Worm (Caenorhabditis elegans): ENCODE measurements around the gene cyp-13A8.

cyp-13A8 gene

DNA sequence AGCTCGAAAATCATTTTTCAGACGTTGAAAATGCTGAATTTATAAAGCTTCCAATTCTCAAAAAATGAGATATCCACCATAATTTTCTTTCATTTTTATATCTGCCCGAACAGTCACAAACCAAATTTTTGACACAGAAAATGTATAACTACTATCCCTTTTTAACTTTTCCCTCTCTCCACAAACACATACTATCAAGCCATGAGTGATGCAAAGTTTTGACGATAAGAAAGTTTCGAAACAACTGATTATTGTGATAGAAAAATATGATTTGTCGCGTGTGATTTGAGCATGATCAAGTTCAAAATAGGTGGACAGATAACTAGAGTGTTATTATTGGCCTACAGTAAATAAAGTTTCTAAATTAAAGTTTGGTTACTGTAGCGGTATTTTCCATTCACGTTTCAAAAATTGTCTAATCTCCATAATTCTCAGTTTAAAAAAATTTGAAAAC is at the start of gene cyp-13A8:
cyp-13A8 (minus strand) TSS at position 51 of the 454 bp plus-strand sequence.
- TF ChIP-seq ref-1 (GFP tag; conservative IDR thresholded peaks at IDR 0.05) (no peak), klf-2 (GFP tag; conservative IDR thresholded peaks at IDR 0.05) (no peak), T22C8.4 (GFP tag; IDR thresholded peaks at IDR 0.05) (no peak), ztf-23 (GFP tag; IDR thresholded peaks at IDR 0.05) (no peak), flt-1 (GFP tag; IDR thresholded peaks at IDR 0.05) (no peak), med-1 (GFP tag; optimal IDR thresholded peaks at IDR 0.05; ENCODE audit: insufficient read depth) (no peak), tab-1 (GFP tag; IDR thresholded peaks at IDR 0.05) (no peak), cog-1 (tag; optimal IDR thresholded peaks at IDR 0.05) (no peak), ztf-29 (GFP tag; IDR thresholded peaks at IDR 0.05) (no peak)

DNA sequence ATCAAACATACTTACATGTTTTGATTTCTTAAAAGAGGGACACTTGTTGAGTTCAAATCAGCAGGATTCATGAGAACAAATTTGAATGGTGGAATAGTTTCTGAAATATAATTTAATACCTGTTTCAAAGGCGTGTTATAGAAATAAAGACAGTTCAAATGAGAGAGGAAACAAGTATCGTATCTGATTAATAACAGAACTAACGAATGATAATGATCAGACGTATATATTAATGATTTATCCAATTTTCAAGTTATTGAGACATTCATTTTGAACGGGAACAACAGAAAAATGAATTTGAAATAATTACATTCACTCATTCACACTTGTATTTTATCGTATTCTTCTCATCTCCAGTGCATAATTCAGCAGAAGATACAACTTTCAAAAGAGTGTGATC is 48.3 kb upstream of the cyp-13A8 start, which contains the start of gene chil-4:
chil-4 (minus strand) TSS at position 101 of the 400 bp plus-strand sequence.
- no peak for TF ChIP-seq ztf-29 (GFP tag; IDR thresholded peaks at IDR 0.05)
- TF ChIP-seq cog-1 (tag; optimal IDR thresholded peaks at IDR 0.05), result no peak
- TF ChIP-seq klf-2 (GFP tag; conservative IDR thresholded peaks at IDR 0.05), result no peak
- no peak for TF ChIP-seq flt-1 (GFP tag; IDR thresholded peaks at IDR 0.05)
- no peak for TF ChIP-seq T22C8.4 (GFP tag; IDR thresholded peaks at IDR 0.05)
- no peak for TF ChIP-seq ztf-23 (GFP tag; IDR thresholded peaks at IDR 0.05)
- no peak for TF ChIP-seq ref-1 (GFP tag; conservative IDR thresholded peaks at IDR 0.05)
- no peak for TF ChIP-seq tab-1 (GFP tag; IDR thresholded peaks at IDR 0.05)
- TF ChIP-seq med-1 (GFP tag; optimal IDR thresholded peaks at IDR 0.05; ENCODE audit: insufficient read depth), result no peak

DNA sequence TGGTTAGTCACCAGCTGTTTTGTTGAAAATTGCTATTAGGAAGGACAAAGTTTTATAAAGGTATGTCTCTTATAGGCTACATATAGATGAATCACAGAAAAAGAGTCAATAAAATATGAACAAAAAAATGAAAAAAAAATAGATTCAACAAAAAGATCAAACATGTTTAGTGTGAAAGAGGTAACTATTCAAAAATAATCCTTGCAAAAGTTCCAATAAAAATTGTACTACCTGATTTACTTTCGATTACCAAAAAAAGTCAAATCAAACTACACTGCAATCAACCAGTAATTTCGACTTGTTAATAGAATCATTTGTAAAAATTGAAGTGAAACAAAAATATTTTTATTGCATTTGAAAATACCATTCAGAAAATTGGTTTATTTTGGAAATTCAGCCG is 43.6 kb upstream of the cyp-13A8 start, which contains the start of gene ZK938.10:
ZK938.10 (minus strand) TSS at position 101 of the 400 bp plus-strand sequence.
- TF ChIP-seq ref-1 (GFP tag; conservative IDR thresholded peaks at IDR 0.05) (no peak), ztf-23 (GFP tag; IDR thresholded peaks at IDR 0.05) (no peak), T22C8.4 (GFP tag; IDR thresholded peaks at IDR 0.05) (no peak), tab-1 (GFP tag; IDR thresholded peaks at IDR 0.05) (no peak), klf-2 (GFP tag; conservative IDR thresholded peaks at IDR 0.05) (no peak), ztf-29 (GFP tag; IDR thresholded peaks at IDR 0.05) (no peak), med-1 (GFP tag; optimal IDR thresholded peaks at IDR 0.05; ENCODE audit: insufficient read depth) (no peak), flt-1 (GFP tag; IDR thresholded peaks at IDR 0.05) (no peak), cog-1 (tag; optimal IDR thresholded peaks at IDR 0.05) (no peak)

DNA sequence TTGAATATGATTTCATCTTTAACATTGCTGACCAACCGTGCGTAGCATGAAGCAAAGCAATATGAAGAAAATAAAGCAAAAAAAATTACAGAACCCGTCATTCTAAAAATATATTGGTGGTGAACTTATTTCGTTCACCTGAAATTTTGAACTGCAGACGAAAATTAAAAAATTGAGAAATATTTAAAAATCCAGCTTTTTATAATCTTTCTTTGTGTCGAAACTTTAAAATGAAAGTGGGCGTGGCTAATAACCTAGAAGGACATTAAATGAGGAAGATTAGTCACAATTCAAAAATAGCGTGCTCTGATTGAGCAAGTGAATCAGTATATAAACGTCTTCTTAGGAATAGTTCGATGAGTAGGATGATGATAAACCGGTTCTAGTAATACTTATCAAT is 42.1 kb upstream of the cyp-13A8 start, which contains the start of gene old-2:
old-2 (minus strand) TSS at position 101 of the 400 bp plus-strand sequence.
- TF ChIP-seq ref-1 (GFP tag; conservative IDR thresholded peaks at IDR 0.05), result no peak
- no peak for TF ChIP-seq klf-2 (GFP tag; conservative IDR thresholded peaks at IDR 0.05)
- TF ChIP-seq tab-1 (GFP tag; IDR thresholded peaks at IDR 0.05), result no peak
- TF ChIP-seq ztf-29 (GFP tag; IDR thresholded peaks at IDR 0.05), result no peak
- no peak for TF ChIP-seq cog-1 (tag; optimal IDR thresholded peaks at IDR 0.05)
- no peak for TF ChIP-seq ztf-23 (GFP tag; IDR thresholded peaks at IDR 0.05)
- TF ChIP-seq T22C8.4 (GFP tag; IDR thresholded peaks at IDR 0.05), result no peak
- no peak for TF ChIP-seq med-1 (GFP tag; optimal IDR thresholded peaks at IDR 0.05; ENCODE audit: insufficient read depth)
- TF ChIP-seq flt-1 (GFP tag; IDR thresholded peaks at IDR 0.05), result no peak

DNA sequence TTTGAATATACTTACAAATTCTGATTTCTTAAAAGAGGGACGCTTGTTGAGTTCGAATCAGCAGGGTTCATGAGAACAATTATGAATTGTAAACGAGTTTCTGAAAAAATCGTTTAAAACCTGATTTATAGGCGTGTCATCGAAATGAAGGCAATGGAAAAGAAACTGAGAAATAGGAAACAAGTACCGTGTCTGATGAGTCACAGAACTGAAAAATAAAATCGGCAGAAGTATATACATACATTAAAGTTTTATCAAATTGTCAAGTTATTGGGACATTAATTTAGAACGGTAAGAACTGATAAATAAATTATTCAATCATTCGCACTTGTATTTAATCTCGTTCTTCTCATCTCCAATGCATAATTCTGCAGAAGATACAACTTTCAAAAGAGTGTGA is 37.9 kb upstream of the cyp-13A8 start, which contains the start of gene chil-9:
chil-9 (minus strand) TSS at position 101 of the 400 bp plus-strand sequence.
- TF ChIP-seq ztf-23 (GFP tag; IDR thresholded peaks at IDR 0.05) (no peak), flt-1 (GFP tag; IDR thresholded peaks at IDR 0.05) (no peak), tab-1 (GFP tag; IDR thresholded peaks at IDR 0.05) (no peak), ztf-29 (GFP tag; IDR thresholded peaks at IDR 0.05) (no peak), ref-1 (GFP tag; conservative IDR thresholded peaks at IDR 0.05) (no peak), klf-2 (GFP tag; conservative IDR thresholded peaks at IDR 0.05) (no peak), cog-1 (tag; optimal IDR thresholded peaks at IDR 0.05) (no peak), T22C8.4 (GFP tag; IDR thresholded peaks at IDR 0.05) (no peak), med-1 (GFP tag; optimal IDR thresholded peaks at IDR 0.05; ENCODE audit: insufficient read depth) (no peak)

DNA sequence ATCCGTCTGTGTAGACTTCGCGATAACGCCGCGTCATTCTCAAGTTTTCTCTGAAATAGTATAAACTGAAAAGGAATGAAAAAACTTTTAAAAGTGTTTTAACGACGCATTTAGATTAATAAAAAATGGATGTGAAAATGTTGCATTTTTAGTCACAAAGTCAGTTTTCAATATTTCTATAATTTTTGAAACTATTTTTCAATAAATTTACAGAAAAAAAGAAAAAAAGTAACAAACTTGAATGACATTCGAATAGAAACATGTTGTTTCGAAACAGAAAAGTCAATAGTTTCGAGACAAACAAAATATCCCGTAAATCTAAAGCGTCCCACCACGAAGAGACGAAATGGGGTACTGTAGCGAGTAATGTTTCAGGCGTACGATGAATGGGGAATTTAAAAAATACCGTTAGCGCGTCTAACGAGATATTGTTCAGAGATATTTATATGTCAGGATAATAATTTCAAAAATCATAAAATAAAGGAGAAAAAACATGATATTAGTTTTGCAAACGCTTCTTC is 34.7 kb upstream of the cyp-13A8 start, which contains the start of gene rnh-1.2:
rnh-1.2 (minus strand) TSS at position 51 of the 521 bp plus-strand sequence.
- TF ChIP-seq med-1 (GFP tag; optimal IDR thresholded peaks at IDR 0.05; ENCODE audit: insufficient read depth), result no peak
- TF ChIP-seq cog-1 (tag; optimal IDR thresholded peaks at IDR 0.05), result no peak
- TF ChIP-seq tab-1 (GFP tag; IDR thresholded peaks at IDR 0.05), result no peak
- TF ChIP-seq ztf-23 (GFP tag; IDR thresholded peaks at IDR 0.05), result no peak
- TF ChIP-seq ref-1 (GFP tag; conservative IDR thresholded peaks at IDR 0.05), result no peak
- TF ChIP-seq klf-2 (GFP tag; conservative IDR thresholded peaks at IDR 0.05), result no peak
- TF ChIP-seq T22C8.4 (GFP tag; IDR thresholded peaks at IDR 0.05), result no peak
- no peak for TF ChIP-seq flt-1 (GFP tag; IDR thresholded peaks at IDR 0.05)
- TF ChIP-seq ztf-29 (GFP tag; IDR thresholded peaks at IDR 0.05), result no peak

DNA sequence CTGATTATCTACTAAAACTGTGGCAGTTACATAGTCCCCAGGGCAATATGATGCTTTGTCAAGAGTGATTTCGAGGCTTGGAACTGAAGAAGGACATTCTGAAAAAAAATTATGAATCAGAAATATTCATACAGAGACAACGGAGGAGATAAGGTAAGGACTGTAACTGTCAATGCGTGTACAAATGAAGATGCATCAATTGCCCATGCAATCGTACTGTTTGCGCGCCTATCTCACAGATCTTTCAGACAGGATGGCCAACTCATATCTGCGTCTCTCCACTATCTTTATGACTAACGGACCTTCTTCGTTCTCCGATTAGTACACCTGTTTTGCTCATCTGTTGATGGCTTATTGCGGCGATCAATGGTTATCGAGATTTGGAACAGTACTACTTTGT is 32.9 kb upstream of the cyp-13A8 start, which contains the start of gene ZK938.11:
ZK938.11 (minus strand) TSS at position 101 of the 400 bp plus-strand sequence.
- TF ChIP-seq klf-2 (GFP tag; conservative IDR thresholded peaks at IDR 0.05), result no peak
- no peak for TF ChIP-seq T22C8.4 (GFP tag; IDR thresholded peaks at IDR 0.05)
- no peak for TF ChIP-seq ztf-29 (GFP tag; IDR thresholded peaks at IDR 0.05)
- TF ChIP-seq med-1 (GFP tag; optimal IDR thresholded peaks at IDR 0.05; ENCODE audit: insufficient read depth), result no peak
- no peak for TF ChIP-seq flt-1 (GFP tag; IDR thresholded peaks at IDR 0.05)
- TF ChIP-seq tab-1 (GFP tag; IDR thresholded peaks at IDR 0.05), result no peak
- no peak for TF ChIP-seq ref-1 (GFP tag; conservative IDR thresholded peaks at IDR 0.05)
- no peak for TF ChIP-seq cog-1 (tag; optimal IDR thresholded peaks at IDR 0.05)
- no peak for TF ChIP-seq ztf-23 (GFP tag; IDR thresholded peaks at IDR 0.05)

DNA sequence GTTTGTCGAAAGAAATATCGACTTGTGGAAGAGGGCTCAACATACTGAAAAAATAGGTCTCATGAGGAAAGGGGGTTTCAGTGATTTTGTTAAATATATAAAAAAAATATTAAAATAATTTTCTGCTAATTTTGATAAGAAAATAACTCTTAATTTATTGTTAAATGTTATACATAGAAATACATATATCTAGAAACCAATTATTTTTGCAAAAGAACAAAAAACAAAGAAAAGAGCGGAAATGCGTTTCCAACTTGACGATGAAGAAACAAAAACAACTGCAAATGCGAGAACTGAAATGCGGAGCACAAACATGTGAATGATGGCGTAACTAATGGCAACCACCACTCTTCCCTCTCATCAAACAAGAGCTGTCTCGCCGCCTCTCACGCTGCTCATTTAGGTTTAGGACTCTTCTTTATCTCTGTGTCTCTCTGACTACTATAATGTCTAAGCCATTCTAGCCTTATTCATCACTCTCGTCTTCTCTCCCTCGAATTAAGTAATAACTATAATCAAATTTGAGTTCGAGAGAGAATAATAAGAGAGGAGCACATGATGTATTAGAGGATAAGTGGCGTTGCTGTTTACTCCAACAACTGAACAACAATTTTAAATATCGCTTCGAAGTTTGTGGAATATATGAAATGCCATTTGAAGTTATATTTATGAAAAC is 31.0 kb upstream of the cyp-13A8 start, which contains the start of gene arrd-4:
arrd-4 (minus strand) TSS at position 51 of the 676 bp plus-strand sequence.
- 0 out of 2 replicates have a peak, but pooled peaks have one; percentile 7 for TF ChIP-seq tab-1 (GFP tag; IDR thresholded peaks at IDR 0.05)
- TF ChIP-seq ztf-23 (GFP tag; IDR thresholded peaks at IDR 0.05), result no peak

DNA sequence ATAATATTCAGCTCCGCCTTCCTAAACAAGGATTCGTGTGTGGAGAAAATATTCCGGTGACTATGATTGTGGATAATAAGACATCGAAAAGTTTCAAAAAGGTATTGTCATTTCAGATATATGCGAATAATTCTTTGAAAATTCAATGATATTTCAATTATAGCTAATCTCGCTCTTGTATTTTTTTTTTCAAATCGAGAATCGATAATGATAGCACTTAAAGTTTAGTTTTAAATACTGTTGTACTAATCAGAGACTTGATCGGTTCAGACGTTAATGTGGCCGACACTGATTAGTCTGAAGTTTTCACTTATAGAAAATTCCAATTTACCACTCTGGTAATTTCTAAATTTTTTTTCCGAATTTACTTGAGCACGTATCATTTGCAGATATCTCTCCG is 28.6 kb upstream of the cyp-13A8 start:
- TF ChIP-seq flt-1 (GFP tag; IDR thresholded peaks at IDR 0.05) (no peak), klf-2 (GFP tag; conservative IDR thresholded peaks at IDR 0.05) (no peak), ztf-23 (GFP tag; IDR thresholded peaks at IDR 0.05) (no peak), ref-1 (GFP tag; conservative IDR thresholded peaks at IDR 0.05) (no peak), med-1 (GFP tag; optimal IDR thresholded peaks at IDR 0.05; ENCODE audit: insufficient read depth) (no peak), tab-1 (GFP tag; IDR thresholded peaks at IDR 0.05) (no peak), ztf-29 (GFP tag; IDR thresholded peaks at IDR 0.05) (no peak)
